Worm (Caenorhabditis elegans): Measurements from ENCODE around the gene T13H5.1.

The T13H5.1 gene

DNA sequence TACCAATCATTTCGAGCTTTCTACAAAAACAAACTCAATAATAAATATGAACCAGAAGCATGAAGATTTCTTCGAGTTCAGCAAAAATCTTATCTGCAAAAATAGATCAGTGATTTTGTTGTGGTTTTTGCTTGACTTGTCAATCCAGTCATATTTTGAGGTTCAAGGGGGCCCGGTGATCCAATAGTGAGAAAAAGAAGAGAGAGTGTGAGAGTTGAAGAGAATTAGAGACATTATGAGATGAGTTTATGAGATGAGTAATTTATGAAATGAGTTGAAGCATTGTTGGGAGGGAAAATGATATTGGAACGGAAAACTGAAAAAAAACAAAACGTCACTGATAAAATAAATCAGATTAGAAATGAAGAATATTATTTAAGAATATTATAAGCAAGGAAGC, at the start of gene T13H5.1:
Gene T13H5.1, minus strand, starts transcription at position 101 of the 400 bp plus-strand sequence.
- TF ChIP-seq syd-9 (tag; optimal IDR thresholded peaks at IDR 0.05), result no peak
- TF ChIP-seq pag-3 (tag; optimal IDR thresholded peaks at IDR 0.05; ENCODE audit: borderline replicate concordance), result no peak
- no peak for TF ChIP-seq fkh-10 (GFP tag; optimal IDR thresholded peaks at IDR 0.05)
- no peak for TF ChIP-seq ceh-14 (tag; optimal IDR thresholded peaks at IDR 0.05)

DNA sequence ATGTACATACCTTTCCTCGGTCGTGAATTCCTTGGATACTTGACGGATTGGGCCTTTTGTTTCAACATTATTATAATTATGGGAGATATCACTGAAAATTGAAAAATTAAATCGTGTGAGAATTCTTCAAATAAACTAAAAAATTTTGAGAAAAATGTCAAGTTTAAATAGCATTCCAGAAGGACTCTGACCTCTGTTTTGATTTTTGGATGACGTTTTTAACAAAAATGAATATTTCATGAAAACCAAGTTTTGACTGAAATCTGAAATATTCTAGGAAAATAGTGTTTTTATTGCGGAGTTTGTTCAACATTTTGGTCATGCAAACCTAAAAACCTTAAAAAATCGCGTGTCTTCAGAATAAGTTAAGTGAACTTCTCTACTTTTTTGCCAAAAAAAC, 47.3 kb upstream of the T13H5.1 start, which contains the start of gene glb-27:
Gene glb-27, minus strand, starts transcription at position 101 of the 400 bp plus-strand sequence.
- TF ChIP-seq pax-1 (tag; optimal IDR thresholded peaks at IDR 0.05), result no peak
- no peak for TF ChIP-seq zip-5 (tag; optimal IDR thresholded peaks at IDR 0.05)
- no peak for TF ChIP-seq unc-3 (GFP tag; conservative IDR thresholded peaks at IDR 0.05)
- TF ChIP-seq unc-3 (tag; optimal IDR thresholded peaks at IDR 0.05), result no peak
- no peak for TF ChIP-seq tbx-2 (tag; optimal IDR thresholded peaks at IDR 0.05)
- no peak for TF ChIP-seq C08G9.2 (tag; optimal IDR thresholded peaks at IDR 0.05)
- no peak for TF ChIP-seq mec-3 (tag; optimal IDR thresholded peaks at IDR 0.05; ENCODE audit: borderline replicate concordance)
- TF ChIP-seq ceh-19 (GFP tag; optimal IDR thresholded peaks at IDR 0.05), result no peak
- TF ChIP-seq ets-4 (tag; optimal IDR thresholded peaks at IDR 0.05), result no peak
- TF ChIP-seq npax-4 (tag; optimal IDR thresholded peaks at IDR 0.05), result no peak
- TF ChIP-seq ceh-14 (tag; optimal IDR thresholded peaks at IDR 0.05), result no peak

DNA sequence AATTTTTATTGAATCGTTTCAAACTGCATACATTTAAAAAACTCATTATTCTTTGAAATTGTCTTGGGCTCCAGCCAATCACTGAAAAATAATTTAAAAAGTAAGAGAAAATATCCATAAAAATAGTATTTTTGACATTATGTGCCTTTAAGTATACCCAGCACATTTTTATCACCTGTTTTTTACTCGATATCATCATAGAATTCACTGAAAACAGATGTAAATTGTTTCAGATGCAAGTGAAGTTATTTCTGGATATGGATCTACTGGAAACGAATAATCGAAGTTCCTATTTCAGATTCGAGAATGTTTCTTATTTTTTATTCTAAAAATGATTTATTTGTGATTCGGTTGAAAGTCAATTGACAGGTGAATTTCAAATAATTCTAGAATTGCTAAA, 45.7 kb upstream of the T13H5.1 start:
- TF ChIP-seq elt-2 (tag; optimal IDR thresholded peaks at IDR 0.05), result no peak
- TF ChIP-seq K02D7.2 (tag; optimal IDR thresholded peaks at IDR 0.05), result no peak
- no peak for TF ChIP-seq ceh-24 (tag; optimal IDR thresholded peaks at IDR 0.05)
- no peak for TF ChIP-seq madf-2 (tag; optimal IDR thresholded peaks at IDR 0.05)
- no peak for TF ChIP-seq pros-1 (tag; optimal IDR thresholded peaks at IDR 0.05)
- TF ChIP-seq F13H6.1 (tag; optimal IDR thresholded peaks at IDR 0.05), result no peak
- no peak for TF ChIP-seq Y22D7AL.16 (tag; optimal IDR thresholded peaks at IDR 0.05)
- TF ChIP-seq ahr-1 (tag; optimal IDR thresholded peaks at IDR 0.05), result no peak

DNA sequence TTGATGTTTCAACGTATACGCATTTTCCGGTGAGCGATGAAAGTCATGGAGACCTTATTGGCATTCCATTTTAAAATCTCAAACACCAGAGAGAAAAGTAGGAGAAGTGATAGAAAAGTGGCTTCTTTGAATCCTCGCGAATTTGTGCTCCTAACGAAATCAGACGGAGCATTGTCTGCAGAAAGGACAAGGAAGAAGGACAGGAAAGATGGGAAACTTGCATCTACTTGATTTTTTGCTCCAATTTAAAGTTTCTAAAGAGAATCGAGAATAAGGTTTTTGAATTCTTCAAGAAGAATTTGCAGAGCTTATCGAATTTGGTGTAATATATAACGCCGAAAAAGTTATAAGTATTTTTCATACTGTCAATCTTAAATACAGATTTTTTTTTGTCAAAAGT, 42.2 kb upstream of the T13H5.1 start:
- peak; percentile 81 for TF ChIP-seq unc-42 (tag; optimal IDR thresholded peaks at IDR 0.05)
- no peak for TF ChIP-seq ceh-34 (tag; optimal IDR thresholded peaks at IDR 0.05)

- peak; percentile 49 for TF ChIP-seq pqm-1 (tag; optimal IDR thresholded peaks at IDR 0.05)
- peak; percentile 91 for TF ChIP-seq hlh-8 (tag; optimal IDR thresholded peaks at IDR 0.05)
- TF ChIP-seq unc-55 (GFP tag; optimal IDR thresholded peaks at IDR 0.05), result no peak
- peak; percentile 65 for TF ChIP-seq nhr-232 (tag; optimal IDR thresholded peaks at IDR 0.05)
- peak; percentile 61 for TF ChIP-seq hlh-15 (tag; optimal IDR thresholded peaks at IDR 0.05)
- peak; percentile 51 for TF ChIP-seq nfya-1 (tag; optimal IDR thresholded peaks at IDR 0.05)
- TF ChIP-seq T23F11.4 (GFP tag; optimal IDR thresholded peaks at IDR 0.05), result peak; percentile 61
- TF ChIP-seq pha-4 (tag; optimal IDR thresholded peaks at IDR 0.05), result no peak
- no peak for TF ChIP-seq ceh-22 (tag; optimal IDR thresholded peaks at IDR 0.05)
- TF ChIP-seq pat-9 (tag; optimal IDR thresholded peaks at IDR 0.05), result peak; percentile 83
- TF ChIP-seq syd-9 (tag; optimal IDR thresholded peaks at IDR 0.05), result peak; percentile 78
- peak; percentile 71; the same call in 1 of the 2 replicates for TF ChIP-seq unc-3 (GFP tag; conservative IDR thresholded peaks at IDR 0.05)
- peak; percentile 75 for TF ChIP-seq unc-3 (tag; optimal IDR thresholded peaks at IDR 0.05)
- no peak for TF ChIP-seq mec-3 (tag; optimal IDR thresholded peaks at IDR 0.05; ENCODE audit: borderline replicate concordance)
- TF ChIP-seq sdc-2 (tag; optimal IDR thresholded peaks at IDR 0.05), result peak; percentile 63
- peak; percentile 85 for TF ChIP-seq hlh-6 (tag; optimal IDR thresholded peaks at IDR 0.05)
- TF ChIP-seq ceh-9 (tag; optimal IDR thresholded peaks at IDR 0.05), result peak; percentile 33
- peak; percentile 86 for TF ChIP-seq gmeb-2 (tag; optimal IDR thresholded peaks at IDR 0.05)
- peak; percentile 85 for TF ChIP-seq K02D7.2 (tag; optimal IDR thresholded peaks at IDR 0.05)
- TF ChIP-seq C08G9.2 (tag; optimal IDR thresholded peaks at IDR 0.05), result peak; percentile 63
- peak; percentile 76; the same call in 1 of the 2 replicates for TF ChIP-seq ceh-45 (GFP tag; IDR thresholded peaks at IDR 0.05)
- TF ChIP-seq tbx-7 (tag; optimal IDR thresholded peaks at IDR 0.05), result peak; percentile 70
- no peak for TF ChIP-seq ama-1 (optimal IDR thresholded peaks at IDR 0.05)
- TF ChIP-seq che-1 (tag; optimal IDR thresholded peaks at IDR 0.05), result peak; percentile 88
- peak; percentile 54 for TF ChIP-seq K09A11.1 (tag; optimal IDR thresholded peaks at IDR 0.05; ENCODE audit: insufficient read depth)
- TF ChIP-seq unc-86 (tag; optimal IDR thresholded peaks at IDR 0.05), result peak; percentile 80
- peak; percentile 72 for TF ChIP-seq fax-1 (tag; optimal IDR thresholded peaks at IDR 0.05)
- TF ChIP-seq ets-4 (tag; optimal IDR thresholded peaks at IDR 0.05), result peak; percentile 71
- peak; percentile 28 for TF ChIP-seq ceh-30 (tag; optimal IDR thresholded peaks at IDR 0.05)
- TF ChIP-seq ceh-34 (tag; optimal IDR thresholded peaks at IDR 0.05), result peak; percentile 90
These were observed 38.1 kb upstream of the T13H5.1 start for ce11 chrII:8546975-8547374.

All from whole organism, late embryonic.